Fruit fly (Drosophila melanogaster) whole organism, wandering third instar larva: Measurements from ENCODE around the gene CG12481.

Experiments
- CG9705 ChIP-seq: fragments of 200-800 bp; sonication (Bioruptor generic); optimal IDR thresholded peaks from 2 replicates; lab custom pipeline; 2018; ENCODE audit warnings: missing biosample characterization, mild to moderate bottlenecking, missing genetic modification characterization
- OdsH ChIP-seq: fragments of 200-800 bp; sonication (Bioruptor generic); optimal IDR thresholded peaks from 2 replicates; lab custom pipeline; 2016; ENCODE audit warnings: missing biosample characterization, mild to moderate bottlenecking, missing genetic modification characterization
- br ChIP-seq: fragments of 200-800 bp; sonication (Bioruptor generic); optimal IDR thresholded peaks from 2 replicates; lab custom pipeline; 2016; ENCODE audit warnings: missing biosample characterization, missing genetic modification characterization
- dsf ChIP-seq: sonication (Bioruptor generic); optimal IDR thresholded peaks from 2 replicates; lab custom pipeline; 2016; ENCODE audit warnings: missing biosample characterization, missing genetic modification characterization, borderline replicate concordance
- ey ChIP-seq: fragments of 200-800 bp; sonication (Bioruptor generic); optimal IDR thresholded peaks from 2 replicates; lab custom pipeline; 2016; ENCODE audit warnings: missing biosample characterization, missing genetic modification characterization
- sv ChIP-seq: fragments of 200-800 bp; sonication (Bioruptor generic); optimal IDR thresholded peaks from 3 replicates; lab custom pipeline; 2016; ENCODE audit warnings: missing biosample characterization, missing genetic modification characterization
- woc ChIP-seq: sonication (Bioruptor generic); optimal IDR thresholded peaks from 2 replicates; lab custom pipeline; 2016; ENCODE audit warnings: missing biosample characterization, mild to moderate bottlenecking, missing genetic modification characterization

DNA sequence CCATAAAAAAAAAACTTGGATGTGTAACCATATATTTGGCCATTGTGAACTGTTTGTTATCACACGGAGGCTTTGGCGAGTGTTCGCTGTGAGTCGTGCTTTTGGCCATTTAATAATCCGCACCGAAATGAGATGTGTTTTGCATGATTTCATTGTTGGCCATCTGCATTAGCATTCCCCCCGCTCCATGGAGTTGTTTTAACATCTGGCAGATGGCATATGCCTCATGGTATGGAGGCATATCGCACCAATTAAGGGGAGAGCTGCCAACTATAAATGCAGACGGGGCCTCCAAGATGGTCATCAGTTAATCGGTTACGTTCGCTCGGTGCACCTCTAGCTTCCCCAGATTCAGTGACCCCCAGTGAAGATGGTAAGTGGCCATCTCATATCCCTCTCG, 6.3 kb upstream of the CG12481 start, which contains the start of gene CG11584:
- TF ChIP-seq ey (GFP tag; lab: Kevin White, UChicago) (no peak), OdsH (GFP tag; lab: Kevin White, UChicago) (no peak), CG9705 (GFP tag; lab: Kevin White, UChicago) (no peak), br (GFP tag; lab: Kevin White, UChicago) (no peak), sv (GFP tag; lab: Kevin White, UChicago) (no peak), woc (GFP tag; lab: Kevin White, UChicago) (no peak), dsf (GFP tag; lab: Kevin White, UChicago) (no peak)
